Worm (Caenorhabditis elegans) whole organism, midembryonic: ENCODE data around the gene C39E9.12.

Experiments
- T22C8.4 ChIP-seq: fragments of 200-800 bp; sonication (Bioruptor generic); IDR thresholded peaks from 2 replicates; pipeline ENCODE4 v1.3.6; 2022; ENCODE audit warnings: missing genetic modification characterization, missing compliant biosample characterization
- cog-1 ChIP-seq: sonication (generic microtip); optimal IDR thresholded peaks from 2 replicates; lab custom pipeline; 2016; ENCODE audit warnings: missing genetic modification characterization, missing compliant biosample characterization
- flt-1 ChIP-seq: fragments of 200-800 bp; sonication (Bioruptor generic); IDR thresholded peaks from 2 replicates; pipeline ENCODE4 v1.3.6; 2022; ENCODE audit warnings: missing genetic modification characterization, missing compliant biosample characterization
- klf-2 ChIP-seq: fragments of 200-800 bp; sonication (Bioruptor generic); conservative IDR thresholded peaks from 2 replicates; pipeline ENCODE4 v1.3.6; 2022; ENCODE audit warnings: missing genetic modification reagents, missing genetic modification characterization, missing compliant biosample characterization
- med-1 ChIP-seq: sonication (generic microtip); optimal IDR thresholded peaks from 2 replicates; lab custom pipeline; 2017; ENCODE audit warnings: missing genetic modification characterization, mild to moderate bottlenecking, missing compliant biosample characterization, antibody characterized with exemption, missing genetic modification reagents; ENCODE audit not compliant: insufficient read depth
- ref-1 ChIP-seq: fragments of 200-800 bp; sonication (Bioruptor generic); conservative IDR thresholded peaks from 2 replicates; pipeline ENCODE4 v1.3.6; 2022; ENCODE audit warnings: missing genetic modification reagents, missing genetic modification characterization, missing compliant biosample characterization
- tab-1 ChIP-seq: fragments of 200-800 bp; sonication (Bioruptor generic); IDR thresholded peaks from 2 replicates; pipeline ENCODE4 v1.3.6; 2022; ENCODE audit warnings: missing genetic modification characterization, missing compliant biosample characterization
- ztf-23 ChIP-seq: fragments of 200-800 bp; sonication (Bioruptor generic); IDR thresholded peaks from 2 replicates; pipeline ENCODE4 v1.3.6; 2022; ENCODE audit warnings: missing genetic modification reagents, missing genetic modification characterization, missing compliant biosample characterization
- ztf-29 ChIP-seq: fragments of 200-800 bp; sonication (Bioruptor generic); IDR thresholded peaks from 2 replicates; pipeline ENCODE4 v1.3.6; 2022; ENCODE audit warnings: missing genetic modification reagents, missing genetic modification characterization, missing compliant biosample characterization

The C39E9.12 gene

ce11 chrIV:13116679-13117078 is 22.9 kb downstream of the C39E9.12 start:
- TF ChIP-seq flt-1 (GFP tag; lab: Robert Waterston, UW): no peak

ce11 chrIV:13118794-13119193 is 25.0 kb downstream of the C39E9.12 start, which contains the start of gene unc-30:
unc-30 (plus strand) TSS chrIV:13118977.
- TF ChIP-seq cog-1 (tag; lab: Kevin White, UChicago) (no peak), ref-1 (no peak), T22C8.4 (no peak), ztf-29 (GFP tag; lab: Robert Waterston, UW) (no peak), tab-1 (GFP tag; lab: Robert Waterston, UW) (no peak), klf-2 (GFP tag; lab: Robert Waterston, UW) (no peak)

ce11 chrIV:13121396-13121795 is 27.6 kb downstream of the C39E9.12 start:
- no peak for TF ChIP-seq T22C8.4
- no peak for TF ChIP-seq flt-1 (GFP tag; lab: Robert Waterston, UW)
- no peak for TF ChIP-seq cog-1 (tag; lab: Kevin White, UChicago)
- no peak for TF ChIP-seq klf-2 (GFP tag; lab: Robert Waterston, UW)
- no peak for TF ChIP-seq ztf-29 (GFP tag; lab: Robert Waterston, UW)
- no peak for TF ChIP-seq ztf-23 (GFP tag; lab: Robert Waterston, UW)
- no peak for TF ChIP-seq ref-1
- no peak for TF ChIP-seq med-1
- TF ChIP-seq tab-1 (GFP tag; lab: Robert Waterston, UW): no peak

- TF ChIP-seq med-1: no peak
- no peak for TF ChIP-seq ztf-23 (GFP tag; lab: Robert Waterston, UW)
- TF ChIP-seq T22C8.4: no peak
- TF ChIP-seq cog-1 (tag; lab: Kevin White, UChicago): no peak
- no peak for TF ChIP-seq ref-1
- TF ChIP-seq tab-1 (GFP tag; lab: Robert Waterston, UW): no peak
- no peak for TF ChIP-seq klf-2 (GFP tag; lab: Robert Waterston, UW)
- no peak for TF ChIP-seq flt-1 (GFP tag; lab: Robert Waterston, UW)
Observed at ce11 chrIV:13125999-13126398, 32.2 kb downstream of the C39E9.12 start.

- TF ChIP-seq tab-1 (GFP tag; lab: Robert Waterston, UW) (no peak), med-1 (no peak), ref-1 (no peak), T22C8.4 (no peak), klf-2 (GFP tag; lab: Robert Waterston, UW) (no peak), ztf-29 (GFP tag; lab: Robert Waterston, UW) (no peak), ztf-23 (GFP tag; lab: Robert Waterston, UW) (no peak), flt-1 (GFP tag; lab: Robert Waterston, UW) (no peak), cog-1 (tag; lab: Kevin White, UChicago) (no peak)
Observed at ce11 chrIV:13127720-13128119, 33.9 kb downstream of the C39E9.12 start.

- peak; percentile 43; the same call in 1 of the 2 replicates for TF ChIP-seq ref-1
- TF ChIP-seq T22C8.4: 0 out of 2 replicates have a peak, but pooled peaks have one; percentile 25
- TF ChIP-seq tab-1 (GFP tag; lab: Robert Waterston, UW): 0 out of 2 replicates have a peak, but pooled peaks have one; percentile 51
- TF ChIP-seq flt-1 (GFP tag; lab: Robert Waterston, UW): peak; percentile 54
- peak; percentile 30; the same call in 1 of the 2 replicates for TF ChIP-seq ztf-23 (GFP tag; lab: Robert Waterston, UW)
Observed at ce11 chrIV:13140792-13141191, 47.0 kb downstream of the C39E9.12 start.

ce11 chrIV:13142254-13142653 is 48.4 kb downstream of the C39E9.12 start, which contains the start of gene spe-43:
spe-43 (minus strand) TSS chrIV:13142354.
- no peak for TF ChIP-seq ref-1
- no peak for TF ChIP-seq ztf-23 (GFP tag; lab: Robert Waterston, UW)
- TF ChIP-seq tab-1 (GFP tag; lab: Robert Waterston, UW): no peak
- TF ChIP-seq klf-2 (GFP tag; lab: Robert Waterston, UW): no peak
- TF ChIP-seq flt-1 (GFP tag; lab: Robert Waterston, UW): no peak
- no peak for TF ChIP-seq med-1
- TF ChIP-seq T22C8.4: no peak
- TF ChIP-seq ztf-29 (GFP tag; lab: Robert Waterston, UW): no peak
- TF ChIP-seq cog-1 (tag; lab: Kevin White, UChicago): no peak
